Worm (Caenorhabditis elegans): ENCODE data around the gene dhs-17.

Gene dhs-17

ce11 chrV:5990383-5990782, 44.2 kb downstream of the dhs-17 start, which contains the start of gene fut-8:
Gene fut-8 (minus strand): TSS chrV:5990483.
- TF ChIP-seq nhr-10 (tag; optimal IDR thresholded peaks at IDR 0.05) = no peak
- TF ChIP-seq elt-3 (tag; optimal IDR thresholded peaks at IDR 0.05) = no peak
- no peak for TF ChIP-seq nhr-129 (tag; optimal IDR thresholded peaks at IDR 0.05)
- TF ChIP-seq sem-4 (tag; optimal IDR thresholded peaks at IDR 0.05) = no peak
- no peak for TF ChIP-seq aly-2 (tag; optimal IDR thresholded peaks at IDR 0.05)
- no peak for TF ChIP-seq crh-2 (tag; optimal IDR thresholded peaks at IDR 0.05)
- no peak for TF ChIP-seq elt-1 (tag; optimal IDR thresholded peaks at IDR 0.05)
- no peak for TF ChIP-seq nhr-237 (tag; optimal IDR thresholded peaks at IDR 0.05)
- no peak for TF ChIP-seq Y55F3AM.14 (GFP tag; optimal IDR thresholded peaks at IDR 0.05)
- TF ChIP-seq nhr-77 (tag; optimal IDR thresholded peaks at IDR 0.05) = no peak
- no peak for TF ChIP-seq alr-1 (tag; optimal IDR thresholded peaks at IDR 0.05)
- TF ChIP-seq mbf-1 (tag; optimal IDR thresholded peaks at IDR 0.05) = no peak
- TF ChIP-seq R02D3.7 (tag; optimal IDR thresholded peaks at IDR 0.05) = no peak

ce11 chrV:5986755-5987154, 47.9 kb downstream of the dhs-17 start, which contains the start of gene C10F3.7:
Gene C10F3.7 (minus strand): TSS chrV:5986855.
- TF ChIP-seq ceh-16 (tag; optimal IDR thresholded peaks at IDR 0.05) (no peak), fos-1 (tag; optimal IDR thresholded peaks at IDR 0.05) (no peak), lsy-2 (tag; optimal IDR thresholded peaks at IDR 0.05) (no peak), nhr-21 (tag; optimal IDR thresholded peaks at IDR 0.05) (no peak), ceh-82 (tag; optimal IDR thresholded peaks at IDR 0.05) (no peak), snpc-4 (tag; optimal IDR thresholded peaks at IDR 0.05) (no peak), mab-5 (tag; optimal IDR thresholded peaks at IDR 0.05) (no peak), peb-1 (tag; optimal IDR thresholded peaks at IDR 0.05) (no peak), nhr-23 (tag; optimal IDR thresholded peaks at IDR 0.05) (no peak)

- TF ChIP-seq lsy-2 (tag; optimal IDR thresholded peaks at IDR 0.05) (no peak), nhr-129 (tag; optimal IDR thresholded peaks at IDR 0.05) (no peak), alr-1 (tag; optimal IDR thresholded peaks at IDR 0.05) (no peak), egl-27 (tag; optimal IDR thresholded peaks at IDR 0.05) (no peak), zag-1 (tag; optimal IDR thresholded peaks at IDR 0.05) (no peak), ceh-16 (tag; optimal IDR thresholded peaks at IDR 0.05) (no peak), sma-9 (GFP tag; optimal IDR thresholded peaks at IDR 0.05) (no peak), sma-9 (tag; optimal IDR thresholded peaks at IDR 0.05) (no peak), snpc-4 (tag; optimal IDR thresholded peaks at IDR 0.05) (no peak), peb-1 (tag; optimal IDR thresholded peaks at IDR 0.05) (no peak), unc-62 (GFP tag; optimal IDR thresholded peaks at IDR 0.05) (no peak), nhr-237 (tag; optimal IDR thresholded peaks at IDR 0.05) (no peak), ceh-82 (tag; optimal IDR thresholded peaks at IDR 0.05) (no peak), sma-3 (GFP tag; optimal IDR thresholded peaks at IDR 0.05) (no peak), elt-3 (tag; optimal IDR thresholded peaks at IDR 0.05) (no peak), gmeb-1 (tag; optimal IDR thresholded peaks at IDR 0.05) (no peak), mbf-1 (tag; optimal IDR thresholded peaks at IDR 0.05) (no peak), nhr-11 (tag; optimal IDR thresholded peaks at IDR 0.05) (no peak)
These were observed 50.4 kb downstream of the dhs-17 start for ce11 chrV:5984244-5984643.

ce11 chrV:5983380-5983779, 51.2 kb downstream of the dhs-17 start, which contains the start of gene dhs-16:
Gene dhs-16 (plus strand): TSS chrV:5983745.
- TF ChIP-seq nhr-237 (tag; optimal IDR thresholded peaks at IDR 0.05) (no peak), alr-1 (tag; optimal IDR thresholded peaks at IDR 0.05) (no peak), ZK546.5 (tag; optimal IDR thresholded peaks at IDR 0.05) (no peak), sma-9 (GFP tag; optimal IDR thresholded peaks at IDR 0.05) (no peak), sma-9 (tag; optimal IDR thresholded peaks at IDR 0.05) (no peak), unc-39 (tag; optimal IDR thresholded peaks at IDR 0.05) (no peak), blmp-1 (tag; optimal IDR thresholded peaks at IDR 0.05; ENCODE audit: insufficient read depth) (no peak), lin-13 (GFP tag; optimal IDR thresholded peaks at IDR 0.05) (no peak), mdl-1 (tag; optimal IDR thresholded peaks at IDR 0.05) (no peak)

- no peak for TF ChIP-seq nhr-77 (tag; optimal IDR thresholded peaks at IDR 0.05)
- no peak for TF ChIP-seq nhr-23 (tag; optimal IDR thresholded peaks at IDR 0.05)
- no peak for TF ChIP-seq unc-55 (GFP tag; optimal IDR thresholded peaks at IDR 0.05)
- no peak for TF ChIP-seq unc-62 (GFP tag; optimal IDR thresholded peaks at IDR 0.05)
- TF ChIP-seq ztf-11 (tag; optimal IDR thresholded peaks at IDR 0.05) = no peak
- TF ChIP-seq mab-5 (tag; optimal IDR thresholded peaks at IDR 0.05) = no peak
These were observed 51.9 kb downstream of the dhs-17 start for ce11 chrV:5982722-5983121.
